Worm (Caenorhabditis elegans): Measurements from ENCODE around the gene exc-12.

DNA sequence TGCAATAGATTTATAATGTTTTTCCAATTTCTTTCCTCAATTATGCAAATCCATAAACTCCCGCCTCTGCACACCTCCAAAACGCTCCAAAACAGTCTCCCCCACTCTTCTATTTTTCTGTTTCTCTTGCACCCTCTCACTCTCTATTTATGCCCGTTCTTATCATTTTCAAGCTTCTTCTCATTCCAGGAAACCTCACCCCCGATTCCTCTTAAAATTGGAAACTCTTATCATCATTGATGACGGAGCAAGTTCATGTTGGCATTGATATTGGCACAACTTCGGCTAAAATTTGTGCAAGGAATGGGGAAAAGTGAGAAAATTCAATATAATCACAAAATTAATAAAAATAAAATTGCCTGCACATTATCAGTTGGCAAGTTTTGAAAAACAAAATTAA is 37.6 kb upstream of the exc-12 start, which contains the start of gene shpk-1:
- TF ChIP-seq ceh-82 (tag; optimal IDR thresholded peaks at IDR 0.05) (no peak), F49E8.2 (tag; optimal IDR thresholded peaks at IDR 0.05; ENCODE audit: borderline replicate concordance) (no peak), nhr-77 (tag; optimal IDR thresholded peaks at IDR 0.05) (no peak), ama-1 (optimal IDR thresholded peaks at IDR 0.05) (no peak), egl-43 (GFP tag; IDR thresholded peaks at IDR 0.05) (no peak), set-16 (GFP tag; IDR thresholded peaks at IDR 0.05) (no peak), nhr-111 (GFP tag; optimal IDR thresholded peaks at IDR 0.05) (no peak), fkh-10 (GFP tag; optimal IDR thresholded peaks at IDR 0.05) (no peak)
